Fruit fly (Drosophila melanogaster) S2 (cell line): ENCODE measurements around the gene sick.

Experiments used
- CG8478 ChIP-seq: fragments of >200 bp; optimal IDR thresholded peaks from 2 replicates; lab custom pipeline; 2018
- CTCF ChIP-seq, 2 experiments: fragments of >200 bp; optimal IDR thresholded peaks; 2 replicates each; lab custom pipeline; 2018

The sick gene

DNA sequence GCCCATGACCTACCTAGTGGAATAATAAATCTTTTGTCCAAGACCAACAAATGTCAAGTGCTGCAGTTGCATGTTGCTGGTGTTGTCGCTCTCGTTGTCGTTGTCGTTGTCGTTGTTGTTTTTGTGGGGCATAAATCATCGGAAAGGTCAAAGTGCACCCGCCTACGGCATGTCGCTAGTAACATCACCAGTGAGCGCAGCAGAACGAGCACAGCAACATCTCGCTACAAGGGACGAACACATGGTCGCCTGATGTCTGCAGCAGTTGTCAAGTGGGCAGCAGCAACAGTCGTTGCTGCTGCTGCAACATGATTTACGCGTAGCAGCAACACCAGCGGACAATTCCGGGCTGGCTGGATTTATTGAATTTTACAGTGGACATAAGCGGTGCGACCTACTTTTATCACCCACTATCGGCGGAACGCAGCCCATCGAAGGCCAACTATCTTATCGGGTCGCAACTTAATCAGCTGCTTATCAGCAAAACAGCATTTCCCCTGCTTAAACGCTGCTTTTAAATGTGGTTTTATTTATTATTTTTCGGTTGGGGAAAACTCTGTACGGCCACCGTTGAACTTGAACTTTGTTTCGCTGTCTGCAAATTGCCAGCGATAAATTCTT, 155.5 kb downstream of the sick start:
- TF ChIP-seq CTCF (optimal IDR thresholded peaks at IDR 0.05; lab: Kevin White, UChicago): no peak
- no peak for TF ChIP-seq CG8478 (lab: Kevin White, UChicago)

DNA sequence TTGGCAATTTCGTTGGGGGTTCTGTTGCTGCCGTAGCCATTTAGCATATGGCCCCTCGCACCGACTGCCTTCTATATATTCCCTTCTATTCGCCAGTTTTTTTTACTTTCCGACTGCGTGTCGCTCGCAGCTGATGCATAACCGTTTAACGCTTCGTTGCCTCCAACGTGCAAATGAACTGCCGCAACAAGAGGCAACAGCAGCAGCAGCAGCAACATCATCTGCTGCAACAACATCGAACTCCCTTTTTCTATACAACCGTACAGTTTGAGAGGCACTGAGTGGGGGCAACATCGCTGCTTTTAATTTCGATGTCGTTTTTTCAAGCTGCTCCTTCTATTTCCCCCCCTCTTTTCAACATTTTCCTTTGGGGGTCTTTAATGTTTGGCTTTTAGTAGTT, 156.1 kb downstream of the sick start:
- no peak for TF ChIP-seq CTCF (optimal IDR thresholded peaks at IDR 0.05; lab: Kevin White, UChicago)
- no peak for TF ChIP-seq CG8478 (lab: Kevin White, UChicago)

DNA sequence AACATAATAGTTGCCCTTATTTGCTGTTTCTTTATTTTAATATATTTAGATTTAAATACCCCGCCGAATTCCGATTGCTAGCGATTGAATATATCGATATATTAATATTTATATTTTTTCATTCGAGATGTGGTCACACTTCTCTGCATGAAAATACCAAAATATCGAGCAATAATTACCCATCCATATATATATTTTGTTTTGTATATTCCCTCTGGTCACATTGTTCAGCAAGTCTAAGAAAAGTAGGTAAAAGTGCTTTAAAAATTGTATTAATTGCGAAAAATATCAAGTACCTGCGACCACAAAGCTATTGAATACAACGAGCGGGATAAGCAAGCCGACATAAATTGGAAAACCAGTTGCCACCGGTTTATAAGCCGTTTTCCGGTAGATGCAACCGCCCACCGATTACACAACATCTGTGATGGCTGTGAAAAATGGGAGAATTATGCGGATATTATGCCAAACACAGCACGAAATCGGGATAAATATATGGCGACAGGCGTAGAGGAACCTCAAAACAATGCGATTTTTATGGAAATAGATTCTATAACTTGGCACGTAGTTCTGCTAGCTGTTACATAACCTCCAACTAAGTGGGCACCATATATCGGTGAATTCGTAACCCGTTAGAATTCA, 162.5 kb downstream of the sick start, which contains the start of gene COX4:
Gene COX4 (plus strand): TSS at position 194 of the 642 bp plus-strand sequence.
- TF ChIP-seq CG8478 (lab: Kevin White, UChicago) (no peak), CTCF (optimal IDR thresholded peaks at IDR 0.05; lab: Kevin White, UChicago) (no peak)

DNA sequence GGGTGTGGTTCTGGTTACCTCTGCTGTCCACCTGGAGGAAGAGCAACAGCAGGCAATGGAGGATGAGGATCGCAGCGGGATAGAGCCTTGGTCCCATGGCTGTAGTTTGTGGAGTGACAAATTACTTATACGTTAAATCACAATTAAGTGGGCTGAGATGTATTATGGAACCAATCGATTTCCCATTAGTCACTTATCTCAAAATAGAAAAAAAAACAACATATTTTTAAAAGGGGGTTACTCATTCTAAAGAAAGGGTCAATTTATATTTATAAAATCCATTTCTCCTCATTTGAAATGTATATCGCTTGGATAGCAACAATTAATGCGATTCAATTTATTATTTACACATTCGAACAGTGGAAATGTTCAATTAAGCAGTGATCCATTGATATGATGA, 164.8 kb downstream of the sick start, which contains the start of gene CG34051:
Gene CG34051 (minus strand): TSS at position 101 of the 400 bp plus-strand sequence.
- TF ChIP-seq CTCF (optimal IDR thresholded peaks at IDR 0.05; lab: Kevin White, UChicago) (no peak), CG8478 (lab: Kevin White, UChicago) (no peak)

DNA sequence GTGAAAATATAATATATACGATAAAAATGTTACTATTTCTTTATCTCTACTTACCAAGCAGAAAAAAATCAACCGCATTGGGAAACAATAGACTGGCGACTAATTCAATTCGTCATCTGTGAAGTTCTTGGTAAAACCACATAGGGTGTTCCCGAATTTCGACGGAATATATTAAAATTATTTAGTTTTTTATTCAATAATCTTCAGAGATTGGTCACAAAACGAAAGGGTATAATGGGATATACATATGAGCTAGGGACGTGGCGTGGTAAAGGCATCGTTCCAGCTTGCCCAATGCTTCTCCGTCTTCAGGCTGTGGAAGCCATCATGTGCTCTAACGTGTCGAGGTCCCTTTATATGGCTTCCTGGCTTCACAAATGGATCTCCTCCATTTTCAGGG, 165.4 kb downstream of the sick start, which contains the start of gene CG42866:
Gene CG42866 (minus strand): TSS at position 101 of the 400 bp plus-strand sequence.
- no peak for TF ChIP-seq CG8478 (lab: Kevin White, UChicago)
- TF ChIP-seq CTCF (optimal IDR thresholded peaks at IDR 0.05; lab: Kevin White, UChicago): no peak

DNA sequence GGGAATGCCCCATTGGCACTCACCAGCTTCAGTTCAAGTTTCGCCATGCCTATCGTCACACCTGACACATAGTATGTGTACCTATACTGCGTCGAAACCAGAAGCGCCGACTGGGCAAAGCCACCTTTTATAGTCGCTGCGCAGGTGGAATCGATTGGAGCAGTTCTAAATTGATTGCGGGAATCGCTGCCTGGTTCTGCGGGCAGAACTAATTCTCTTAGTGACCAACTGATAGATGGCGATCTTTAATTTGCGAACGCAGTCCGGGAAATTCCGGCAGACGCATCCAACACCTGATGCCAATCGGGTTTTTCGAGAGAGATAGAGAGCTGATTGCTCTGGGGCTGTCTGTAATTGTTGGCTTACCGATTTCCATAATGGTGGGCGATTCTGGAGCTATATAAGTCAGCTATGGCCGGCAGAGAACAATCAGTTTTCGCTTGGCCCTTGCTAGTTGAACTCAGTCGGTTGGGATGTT, 166.1 kb downstream of the sick start, which contains the start of the genes CG13965 and CG16772:
Gene CG13965 (minus strand): TSS at position 101 of the 478 bp plus-strand sequence.
Gene CG16772 (plus strand): TSS at position 428 of the 478 bp plus-strand sequence.
- no peak for TF ChIP-seq CG8478 (lab: Kevin White, UChicago)
- TF ChIP-seq CTCF (optimal IDR thresholded peaks at IDR 0.05; lab: Kevin White, UChicago): no peak

DNA sequence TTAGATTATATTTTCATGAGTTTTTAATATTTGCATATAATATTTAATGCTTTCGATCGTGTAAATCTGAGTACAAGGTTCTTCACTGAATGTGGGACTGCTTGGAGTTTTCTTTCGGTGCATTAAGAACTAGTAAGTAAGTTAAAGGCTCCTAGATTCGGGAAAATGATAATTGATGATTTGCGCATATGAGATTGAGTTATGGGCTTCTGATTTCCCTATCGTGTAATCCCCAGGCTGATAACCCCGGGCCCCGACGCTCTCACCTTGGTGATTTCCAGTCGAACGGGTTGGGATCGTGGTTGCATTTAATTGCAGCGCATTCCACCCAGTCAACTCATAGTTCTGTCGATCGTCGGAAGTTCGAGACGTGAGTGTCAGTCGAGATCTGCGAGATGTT, 167.7 kb downstream of the sick start, which contains the start of gene CG10680:
Gene CG10680 (plus strand): TSS at position 301 of the 400 bp plus-strand sequence.
- TF ChIP-seq CTCF (optimal IDR thresholded peaks at IDR 0.05; lab: Kevin White, UChicago) (no peak), CG8478 (lab: Kevin White, UChicago) (no peak)

DNA sequence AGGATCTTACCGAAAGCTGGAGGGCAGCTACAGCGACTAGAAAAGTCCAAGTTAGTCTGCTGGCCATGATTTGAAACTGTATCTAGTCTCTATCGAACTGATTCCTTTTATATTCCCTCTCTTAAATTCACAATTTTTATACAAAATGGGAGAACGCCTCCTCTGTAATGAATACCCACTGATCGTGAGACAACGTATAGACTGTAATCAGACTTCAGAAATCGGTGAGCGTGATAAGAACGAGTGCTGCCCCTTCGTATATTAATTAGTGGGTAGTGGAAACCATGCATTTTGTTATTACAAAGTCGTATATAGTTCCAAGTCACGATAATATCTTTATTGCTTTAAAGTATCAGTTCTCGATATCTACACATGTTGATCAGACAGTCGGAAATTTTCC, 170.2 kb downstream of the sick start, which contains the start of gene OS9:
Gene OS9 (minus strand): TSS at position 101 of the 400 bp plus-strand sequence.
- no peak for TF ChIP-seq CG8478 (lab: Kevin White, UChicago)
- TF ChIP-seq CTCF (optimal IDR thresholded peaks at IDR 0.05; lab: Kevin White, UChicago): no peak

DNA sequence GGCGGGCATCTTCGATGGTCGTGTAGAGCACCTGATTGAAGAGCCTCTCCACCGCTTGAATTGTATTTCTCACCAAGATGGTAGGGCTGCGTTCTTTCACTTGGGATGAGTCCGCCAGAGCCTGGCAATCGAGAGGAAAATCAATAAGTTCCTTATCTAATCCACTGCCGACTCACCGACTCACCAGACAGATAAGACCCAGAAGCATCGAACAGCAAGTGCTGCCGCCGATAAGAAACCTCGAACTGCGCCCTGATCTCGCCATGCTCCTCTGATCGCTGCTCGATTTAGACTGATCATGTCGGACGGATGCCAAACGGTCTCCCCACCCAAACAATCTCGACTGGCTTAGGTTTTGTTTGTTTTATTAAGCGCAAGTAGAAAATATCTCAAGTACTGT, 171.2 kb downstream of the sick start, which contains the start of gene Hf:
Gene Hf (minus strand): TSS at position 296 of the 400 bp plus-strand sequence.
- no peak for TF ChIP-seq CG8478 (lab: Kevin White, UChicago)
- TF ChIP-seq CTCF (optimal IDR thresholded peaks at IDR 0.05; lab: Kevin White, UChicago): no peak

DNA sequence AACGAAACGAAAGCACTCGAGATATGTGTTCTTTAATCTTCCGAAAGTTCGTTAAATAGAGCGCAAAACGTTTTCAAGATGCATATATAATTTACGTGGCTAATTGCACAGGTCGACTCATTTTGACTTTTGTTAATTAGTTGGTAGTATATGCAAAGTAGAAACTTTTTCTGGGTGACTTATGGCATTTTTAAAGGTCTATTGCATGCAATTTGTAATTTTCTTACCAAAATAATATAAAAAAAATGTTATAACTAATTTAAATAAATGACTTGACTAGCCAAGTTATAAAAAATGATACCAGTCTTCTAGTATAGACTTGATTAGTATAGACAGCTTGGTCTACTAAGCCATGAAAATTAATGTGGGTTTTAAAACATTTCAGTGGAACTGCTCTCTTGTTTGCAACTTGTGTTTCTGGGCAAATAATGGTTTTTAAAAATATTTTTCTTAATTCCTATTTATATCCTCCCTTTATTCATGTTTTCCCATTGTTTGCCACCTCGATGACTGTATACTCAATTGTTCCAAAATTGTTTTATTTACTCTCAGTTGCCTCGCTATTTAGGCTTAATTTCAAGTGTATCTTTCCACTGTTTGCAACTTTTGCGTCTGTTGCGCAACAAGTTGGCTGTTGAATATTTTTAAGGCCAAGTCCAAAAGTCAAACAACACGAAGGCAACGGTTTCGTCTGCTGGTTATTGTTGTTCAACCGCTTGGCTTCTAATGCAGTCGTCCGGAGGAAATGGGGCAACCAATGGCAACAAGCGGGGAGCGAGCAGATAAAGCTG, 191.9 kb downstream of the sick start:
- TF ChIP-seq CTCF (optimal IDR thresholded peaks at IDR 0.05; lab: Kevin White, UChicago) (no peak), CG8478 (lab: Kevin White, UChicago) (no peak)

DNA sequence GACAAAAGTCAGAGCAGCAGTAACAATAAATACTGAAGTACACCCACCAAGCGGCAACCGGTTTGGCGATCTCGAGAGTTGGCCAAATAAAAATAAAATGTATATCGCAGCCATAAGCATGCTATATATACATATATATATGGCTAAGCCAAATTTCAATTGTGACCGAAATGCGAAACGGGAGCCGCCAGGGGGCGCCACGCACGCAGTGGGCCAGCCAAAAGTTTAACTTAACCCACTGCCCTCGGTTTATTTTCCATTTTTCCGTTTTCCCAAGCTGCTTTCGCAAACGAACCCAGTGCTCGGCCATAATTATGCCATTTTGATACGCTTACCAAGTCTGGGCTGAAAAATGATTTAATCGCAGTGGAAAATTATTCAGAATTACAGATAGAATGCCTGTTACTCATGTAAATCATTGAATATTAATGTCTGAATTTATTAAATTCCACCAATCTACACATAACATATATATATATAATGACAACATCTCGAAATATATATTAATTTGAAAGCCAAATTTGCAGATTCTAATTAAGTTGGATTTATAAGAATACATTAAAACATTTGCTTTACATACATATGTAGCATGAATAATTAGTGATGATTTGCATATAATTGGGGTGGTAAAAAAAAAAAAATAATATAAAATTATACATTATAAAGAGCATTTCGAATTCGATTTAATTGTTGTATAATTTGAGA, 193.6 kb downstream of the sick start:
- TF ChIP-seq CTCF (optimal IDR thresholded peaks at IDR 0.05; lab: Kevin White, UChicago) (peak; percentile 64 to 66), CG8478 (lab: Kevin White, UChicago) (no peak)

DNA sequence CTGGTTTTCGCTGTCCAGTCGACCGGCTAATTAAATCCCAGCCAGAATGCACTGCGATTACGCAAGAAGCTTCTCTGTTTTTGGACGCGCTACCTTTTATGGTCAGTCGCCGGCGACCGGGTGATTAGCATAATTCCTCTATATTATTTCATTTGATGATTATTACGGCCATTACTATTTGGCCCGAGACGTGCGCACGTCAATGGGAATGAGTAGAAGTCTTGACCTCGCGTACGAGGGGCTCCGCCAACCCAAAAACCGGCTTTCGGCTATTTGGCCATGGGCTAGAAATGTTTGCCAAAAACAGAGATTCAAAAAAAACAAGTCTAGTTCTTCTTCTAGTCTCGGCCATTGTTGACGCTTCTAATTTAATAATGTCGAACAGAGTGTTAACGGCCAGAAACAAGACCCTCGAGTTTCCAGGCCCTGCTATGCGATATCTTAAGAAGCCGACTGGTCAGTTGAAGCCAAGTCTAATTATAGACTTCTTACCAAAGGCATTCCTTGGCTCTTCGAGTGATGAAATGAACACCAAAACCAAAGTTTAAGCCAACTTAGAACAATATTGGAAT, 196.3 kb downstream of the sick start:
- TF ChIP-seq CG8478 (lab: Kevin White, UChicago) (no peak), CTCF (optimal IDR thresholded peaks at IDR 0.05; lab: Kevin White, UChicago) (no peak)

DNA sequence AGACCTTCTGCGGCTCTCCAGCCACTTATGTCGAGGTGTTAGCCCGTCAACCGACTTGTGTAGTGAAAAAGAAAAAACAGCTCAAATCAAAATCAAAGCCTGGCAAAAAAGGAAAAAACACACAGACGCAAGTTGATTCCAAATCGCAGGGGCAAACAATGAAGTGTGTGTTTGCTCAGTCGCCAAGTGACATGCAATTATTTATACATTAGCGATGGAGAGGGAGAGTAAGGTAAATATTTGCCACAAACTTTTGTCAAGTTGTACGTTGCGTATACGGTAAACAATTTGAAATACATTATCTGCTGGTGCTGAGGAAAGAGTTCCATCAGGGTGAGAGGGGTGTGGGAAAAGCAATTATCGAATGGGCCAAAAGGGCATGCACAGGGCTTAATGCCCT, 202.0 kb downstream of the sick start:
- TF ChIP-seq CG8478 (lab: Kevin White, UChicago) (no peak), CTCF (optimal IDR thresholded peaks at IDR 0.05; lab: Kevin White, UChicago) (no peak)
